Worm (Caenorhabditis elegans) whole organism, L4 larva: ENCODE results near the gene C29E4.13.

Source experiments
- ceh-28 ChIP-seq: fragments of 150-350 bp; optimal IDR thresholded peaks from 2 replicates; lab custom pipeline; 2014; ENCODE audit warnings: missing biosample characterization, missing genetic modification reagents, missing genetic modification characterization
- daf-19 ChIP-seq: fragments of 200-800 bp; sonication (Bioruptor generic); conservative IDR thresholded peaks from 2 replicates; pipeline ENCODE4 v1.3.6; 2022; ENCODE audit warnings: missing genetic modification characterization, missing compliant biosample characterization
- dve-1 ChIP-seq: sonication (generic microtip); optimal IDR thresholded peaks from 2 replicates; lab custom pipeline; 2017; ENCODE audit warnings: antibody characterized with exemption, mild to moderate bottlenecking, missing genetic modification characterization, missing compliant biosample characterization; ENCODE audit not compliant: insufficient read depth
- egl-27 ChIP-seq: sonication (generic microtip); optimal IDR thresholded peaks from 3 replicates; lab custom pipeline; 2017; ENCODE audit warnings: missing biosample characterization, missing genetic modification reagents, missing genetic modification characterization
- pha-4 ChIP-seq, 2 experiments: fragments of 150-350 bp in 1 of 2; fragments of 200-800 bp in 1 of 2; sonication (Bioruptor generic) in 1 of 2; IDR thresholded peaks in 1 of 2; optimal IDR thresholded peaks in 1 of 2; 2 replicates each; pipeline versions ENCODE4 v1.3.6 to Lab custom; 2014 to 2022; ENCODE audit warnings: missing genetic modification characterization in 2 of 2, missing genetic modification reagents in 2 of 2, missing biosample characterization in 1 of 2, missing compliant biosample characterization in 1 of 2
- pqm-1 ChIP-seq: sonication (generic microtip); optimal IDR thresholded peaks from 2 replicates; lab custom pipeline; 2017; ENCODE audit warnings: missing biosample characterization, missing genetic modification characterization

ce11 chrIII:7884863-7885262, 43.7 kb downstream of the C29E4.13 start, which contains the start of gene ZK688.11:
- TF ChIP-seq egl-27 (no peak), pqm-1 (tag; lab: Kevin White, UChicago) (no peak), ceh-28 (no peak), daf-19 (GFP tag; lab: Robert Waterston, UW) (no peak), dve-1 (tag; lab: Kevin White, UChicago) (peak; percentile 3), pha-4 (GFP tag; IDR thresholded peaks at IDR 0.05; lab: Robert Waterston, UW) (no peak), pha-4 (tag; optimal IDR thresholded peaks at IDR 0.05; lab: Kevin White, UChicago) (no peak)
